Fruit fly (Drosophila melanogaster) whole organism, embryonic: Measurements from ENCODE around the gene CG17270.

Experiments
- Abd-B ChIP-seq: fragments of 200-800 bp; sonication (Bioruptor generic); optimal IDR thresholded peaks from 2 replicates; lab custom pipeline; 2018; ENCODE audit warnings: missing biosample characterization, mild to moderate bottlenecking, missing genetic modification characterization, moderate library complexity
- Adf1 ChIP-seq: fragments of 200-800 bp; sonication (Bioruptor generic); IDR thresholded peaks from 2 replicates; pipeline ENCODE4 v1.3.6; 2022; ENCODE audit warnings: missing biosample characterization, missing genetic modification characterization
- BEAF-32 ChIP-seq: fragments of 200-800 bp; sonication (Bioruptor generic); optimal IDR thresholded peaks from 3 replicates; lab custom pipeline; 2017; ENCODE audit warnings: missing biosample characterization, missing genetic modification characterization, mild to moderate bottlenecking, moderate library complexity, missing genetic modification reagents
- BtbVII ChIP-seq: fragments of 200-800 bp; sonication (Bioruptor generic); optimal IDR thresholded peaks from 3 replicates; lab custom pipeline; 2017; ENCODE audit warnings: missing biosample characterization, mild to moderate bottlenecking, missing genetic modification characterization
- CG10321 ChIP-seq: fragments of 200-800 bp; sonication (Bioruptor generic); IDR thresholded peaks from 2 replicates; pipeline ENCODE4 v1.3.6; 2022; ENCODE audit warnings: missing biosample characterization, missing genetic modification characterization
- CG11504 ChIP-seq: fragments of 200-800 bp; sonication (Bioruptor generic); optimal IDR thresholded peaks from 3 replicates; lab custom pipeline; 2019; ENCODE audit warnings: missing biosample characterization, mild to moderate bottlenecking, missing genetic modification characterization, moderate library complexity
- CG12659 ChIP-seq: fragments of 200-800 bp; sonication (Bioruptor generic); optimal IDR thresholded peaks from 3 replicates; lab custom pipeline; 2017; ENCODE audit warnings: mild to moderate bottlenecking, missing biosample characterization, missing genetic modification reagents, missing genetic modification characterization
- CG12769 ChIP-seq: fragments of 200-800 bp; sonication (Bioruptor generic); optimal IDR thresholded peaks from 2 replicates; lab custom pipeline; 2019; ENCODE audit warnings: missing biosample characterization, mild to moderate bottlenecking, missing genetic modification characterization, moderate library complexity
- CG14441 ChIP-seq: fragments of 200-800 bp; sonication (Bioruptor generic); IDR thresholded peaks from 2 replicates; pipeline ENCODE4 v1.3.6; 2022; ENCODE audit warnings: missing biosample characterization, missing genetic modification characterization
- CG15479 ChIP-seq: fragments of 200-800 bp; sonication (Bioruptor generic); optimal IDR thresholded peaks from 3 replicates; lab custom pipeline; 2019; ENCODE audit warnings: missing biosample characterization, mild to moderate bottlenecking, missing genetic modification characterization, moderate library complexity
- CG16779 ChIP-seq: fragments of 200-800 bp; sonication (Bioruptor generic); IDR thresholded peaks from 2 replicates; pipeline ENCODE4 v1.3.6; 2022; ENCODE audit warnings: missing biosample characterization, missing genetic modification characterization
- CG16815 ChIP-seq: fragments of 200-800 bp; sonication (Bioruptor generic); optimal IDR thresholded peaks from 3 replicates; lab custom pipeline; 2017; ENCODE audit warnings: missing biosample characterization, mild to moderate bottlenecking, missing genetic modification characterization
- CG17361 ChIP-seq: fragments of 200-800 bp; sonication (Bioruptor generic); IDR thresholded peaks from 3 replicates; pipeline ENCODE4 v1.3.6; 2022; ENCODE audit warnings: missing biosample characterization, missing genetic modification characterization
- CG18011 ChIP-seq: fragments of 200-800 bp; sonication (Bioruptor generic); optimal IDR thresholded peaks from 2 replicates; lab custom pipeline; 2017; ENCODE audit warnings: missing biosample characterization, missing genetic modification characterization, mild to moderate bottlenecking, moderate library complexity, missing genotype
- CG2875 ChIP-seq: fragments of 200-800 bp; sonication (Bioruptor generic); optimal IDR thresholded peaks from 2 replicates; lab custom pipeline; 2017; ENCODE audit warnings: missing biosample characterization, mild to moderate bottlenecking, missing genetic modification characterization, missing genetic modification reagents
- CG30431 ChIP-seq: fragments of 200-800 bp; sonication (Bioruptor generic); optimal IDR thresholded peaks from 2 replicates; lab custom pipeline; 2017; ENCODE audit warnings: missing biosample characterization, missing genetic modification characterization
- CG31388 ChIP-seq: fragments of 200-800 bp; sonication (Bioruptor generic); optimal IDR thresholded peaks from 2 replicates; lab custom pipeline; 2016; ENCODE audit warnings: missing biosample characterization, missing genetic modification characterization
- CG32532 ChIP-seq: fragments of 200-800 bp; sonication (Bioruptor generic); IDR thresholded peaks from 2 replicates; pipeline ENCODE4 v1.3.6; 2022; ENCODE audit warnings: missing biosample characterization, missing genetic modification characterization
- CG7372 ChIP-seq: fragments of 200-800 bp; sonication (Bioruptor generic); IDR thresholded peaks from 2 replicates; pipeline ENCODE4 v1.3.6; 2022; ENCODE audit warnings: missing biosample characterization, missing genetic modification characterization
- CG8089 ChIP-seq: fragments of 200-800 bp; sonication (Bioruptor generic); optimal IDR thresholded peaks from 3 replicates; lab custom pipeline; 2016; ENCODE audit warnings: missing biosample characterization, missing genetic modification characterization
- CG8290 ChIP-seq, 3 experiments: fragments of 200-800 bp; sonication (Bioruptor generic); optimal IDR thresholded peaks; 2 replicates each; lab custom pipeline; 2016 to 2019; ENCODE audit warnings: missing biosample characterization in 3 of 3, missing genetic modification characterization in 3 of 3, mild to moderate bottlenecking in 2 of 3, moderate library complexity in 1 of 3
- CG9215 ChIP-seq: fragments of 200-800 bp; sonication (Bioruptor generic); IDR thresholded peaks from 2 replicates; pipeline ENCODE4 v1.3.6; 2022; ENCODE audit warnings: missing biosample characterization, missing genetic modification characterization
- Dll ChIP-seq: fragments of 200-800 bp; sonication (Bioruptor generic); IDR thresholded peaks from 4 replicates; pipeline ENCODE4 v1.3.6; 2022; ENCODE audit warnings: missing biosample characterization, missing genetic modification characterization; ENCODE audit not compliant: partially characterized antibody
- Jarid2 ChIP-seq: fragments of 200-800 bp; sonication (Bioruptor generic); optimal IDR thresholded peaks from 3 replicates; lab custom pipeline; 2017; ENCODE audit warnings: mild to moderate bottlenecking, missing biosample characterization, missing genetic modification reagents, missing genetic modification characterization
- Meics ChIP-seq: fragments of 200-800 bp; sonication (Bioruptor generic); optimal IDR thresholded peaks from 2 replicates; lab custom pipeline; 2017; ENCODE audit warnings: missing biosample characterization, mild to moderate bottlenecking, missing genetic modification characterization
- Nf-YC ChIP-seq: fragments of 200-800 bp; optimal IDR thresholded peaks from 3 replicates; lab custom pipeline; 2019; ENCODE audit warnings: missing biosample characterization, mild to moderate bottlenecking, missing genetic modification characterization, moderate library complexity
- PHDP ChIP-seq: fragments of 200-800 bp; sonication (Bioruptor generic); optimal IDR thresholded peaks from 3 replicates; lab custom pipeline; 2018; ENCODE audit warnings: missing biosample characterization, mild to moderate bottlenecking, missing genetic modification characterization, moderate library complexity
- Ptx1 ChIP-seq: fragments of 200-800 bp; sonication (Bioruptor generic); IDR thresholded peaks from 2 replicates; pipeline ENCODE4 v1.3.6; 2022; ENCODE audit warnings: missing biosample characterization, missing genetic modification characterization
- Sox102F ChIP-seq: fragments of 200-800 bp; sonication (Bioruptor generic); optimal IDR thresholded peaks from 2 replicates; lab custom pipeline; 2018; ENCODE audit warnings: missing biosample characterization, mild to moderate bottlenecking, missing genetic modification characterization, moderate library complexity
- Usf ChIP-seq: fragments of 200-800 bp; sonication (Bioruptor generic); optimal IDR thresholded peaks from 2 replicates; lab custom pipeline; 2017; ENCODE audit warnings: missing genotype, missing biosample characterization, missing genetic modification characterization
- Xbp1 ChIP-seq: fragments of 200-800 bp; sonication (Bioruptor generic); optimal IDR thresholded peaks from 3 replicates; lab custom pipeline; 2016; ENCODE audit warnings: missing biosample characterization, mild to moderate bottlenecking, missing genetic modification characterization
- aop ChIP-seq: fragments of 200-800 bp; sonication (Bioruptor generic); IDR thresholded peaks from 2 replicates; pipeline ENCODE4 v1.3.6; 2022; ENCODE audit warnings: missing biosample characterization, missing genetic modification characterization
- bbx ChIP-seq: fragments of 200-800 bp; sonication (Bioruptor generic); IDR thresholded peaks from 2 replicates; pipeline ENCODE4 v1.3.6; 2022; ENCODE audit warnings: missing biosample characterization, missing genetic modification characterization; ENCODE audit not compliant: partially characterized antibody
- chn ChIP-seq: fragments of 200-800 bp; sonication (Bioruptor generic); optimal IDR thresholded peaks from 2 replicates; lab custom pipeline; 2016; ENCODE audit warnings: missing biosample characterization, missing genetic modification characterization
- da ChIP-seq: fragments of 200-800 bp; sonication (Bioruptor generic); optimal IDR thresholded peaks from 2 replicates; lab custom pipeline; 2016; ENCODE audit warnings: missing biosample characterization, missing genetic modification characterization
- dysf ChIP-seq: fragments of 200-800 bp; sonication (Bioruptor generic); IDR thresholded peaks from 3 replicates; pipeline ENCODE4 v1.3.6; 2022; ENCODE audit warnings: missing biosample characterization, missing genetic modification characterization
- esg ChIP-seq: fragments of 200-800 bp; sonication (Bioruptor generic); conservative IDR thresholded peaks from 2 replicates; pipeline ENCODE4 v1.3.6; 2022; ENCODE audit warnings: missing biosample characterization, missing genetic modification characterization
- fd3F ChIP-seq: fragments of 200-800 bp; sonication (Bioruptor generic); optimal IDR thresholded peaks from 2 replicates; lab custom pipeline; 2018; ENCODE audit warnings: missing biosample characterization, mild to moderate bottlenecking, missing genetic modification characterization, moderate library complexity
- gce ChIP-seq: fragments of 200-800 bp; sonication (Bioruptor generic); IDR thresholded peaks from 3 replicates; pipeline ENCODE4 v1.3.6; 2022; ENCODE audit warnings: missing biosample characterization, missing genetic modification characterization
- gcm2 ChIP-seq: fragments of 200-800 bp; sonication (Bioruptor generic); optimal IDR thresholded peaks from 2 replicates; lab custom pipeline; 2016; ENCODE audit warnings: missing biosample characterization, missing genetic modification characterization
- grau ChIP-seq: fragments of 200-800 bp; optimal IDR thresholded peaks from 3 replicates; lab custom pipeline; 2019; ENCODE audit warnings: missing biosample characterization, mild to moderate bottlenecking, missing genetic modification characterization, moderate library complexity
- insv ChIP-seq, 2 experiments: fragments of 200-800 bp; sonication (Bioruptor generic); optimal IDR thresholded peaks; 3 replicates each; lab custom pipeline; 2016 to 2018; ENCODE audit warnings: missing biosample characterization in 2 of 2, missing genetic modification characterization in 2 of 2
- lov ChIP-seq, 2 experiments: fragments of 200-800 bp in 1 of 2; fragments of >200 bp in 1 of 2; sonication (Bioruptor generic) in 1 of 2; IDR thresholded peaks in 1 of 2; optimal IDR thresholded peaks in 1 of 2; 2 replicates in 1 of 2; 3 replicates in 1 of 2; pipeline versions ENCODE4 v1.3.6 to Lab custom; 2017 to 2022; ENCODE audit warnings: missing biosample characterization in 1 of 2, missing genetic modification characterization in 1 of 2
- sug ChIP-seq: fragments of 200-800 bp; optimal IDR thresholded peaks from 2 replicates; lab custom pipeline; 2019; ENCODE audit warnings: missing biosample characterization, mild to moderate bottlenecking, missing genetic modification characterization, moderate library complexity
- zf30C ChIP-seq: fragments of 200-800 bp; sonication (Bioruptor generic); optimal IDR thresholded peaks from 3 replicates; lab custom pipeline; 2018; ENCODE audit warnings: missing biosample characterization, mild to moderate bottlenecking, missing genetic modification characterization

The CG17270 gene

dm6 chr3R:20830153-20830695 is 11.5 kb upstream of the CG17270 start, which contains the start of gene Adss (continued):
- TF ChIP-seq Meics, result peak; percentile 15
- peak; percentile 43 for TF ChIP-seq BtbVII
- peak; percentile 34 for TF ChIP-seq Adf1
- peak in 1 of 2 experiments; percentile 6 for TF ChIP-seq insv (GFP tag; optimal IDR thresholded peaks at IDR 0.05; lab: Kevin White, UChicago)
- TF ChIP-seq Usf (GFP tag; lab: Kevin White, UChicago), result no peak
- TF ChIP-seq CG16779 (GFP tag; lab: Robert Waterston, UW), result 0 out of 2 replicates have a peak, but pooled peaks have one; percentile 56
- no peak for TF ChIP-seq fd3F (GFP tag; lab: Kevin White, UChicago)

- no peak for TF ChIP-seq Xbp1 (GFP tag; lab: Kevin White, UChicago)
- TF ChIP-seq CG14441, result 0 out of 2 replicates have a peak, but pooled peaks have one; percentile 34
- no peak for TF ChIP-seq CG31388 (GFP tag; lab: Kevin White, UChicago)
- peak; percentile 22; the same call in 2 of the 3 replicates for TF ChIP-seq dysf
- TF ChIP-seq CG18011 (GFP tag; lab: Kevin White, UChicago), result no peak
- no peak for TF ChIP-seq PHDP (tag; lab: Kevin White, UChicago)
- no peak for TF ChIP-seq gcm2 (GFP tag; lab: Kevin White, UChicago)
- TF ChIP-seq CG11504 (tag; lab: Kevin White, UChicago), result peak; percentile 59
- 0 out of 3 replicates have a peak, but pooled peaks have one; percentile 11 for TF ChIP-seq gce (GFP tag; lab: Robert Waterston, UW)
- TF ChIP-seq Ptx1 (GFP tag; lab: Robert Waterston, UW), result 0 out of 2 replicates have a peak, but pooled peaks have one; percentile 13
- TF ChIP-seq Dll, result no peak
- no peak for TF ChIP-seq BEAF-32
- peak; percentile 28 for TF ChIP-seq grau (tag; lab: Kevin White, UChicago)
- no peak for TF ChIP-seq CG7372 (GFP tag; lab: Robert Waterston, UW)
- peak; percentile 33 for TF ChIP-seq CG12659 (GFP tag; lab: Kevin White, UChicago)
- TF ChIP-seq CG12769 (tag; lab: Kevin White, UChicago), result peak; percentile 95
- TF ChIP-seq CG17361 (GFP tag; lab: Robert Waterston, UW), result peak; percentile 77
- TF ChIP-seq aop, result 0 out of 2 replicates have a peak, but pooled peaks have one; percentile 8
- TF ChIP-seq chn, result no peak
- TF ChIP-seq esg (GFP tag; lab: Robert Waterston, UW), result peak; percentile 27
- TF ChIP-seq da (GFP tag; lab: Kevin White, UChicago), result peak; percentile 48
- TF ChIP-seq Sox102F (GFP tag; lab: Kevin White, UChicago), result peak; percentile 8
- peak; percentile 50; the same call in 1 of the 2 replicates for TF ChIP-seq bbx (GFP tag; lab: Robert Waterston, UW)
- no peak for TF ChIP-seq lov (optimal IDR thresholded peaks at IDR 0.05; lab: Kevin White, UChicago)
- 0 out of 3 replicates have a peak, but pooled peaks have one; percentile 59 for TF ChIP-seq lov (GFP tag; IDR thresholded peaks at IDR 0.05; lab: Robert Waterston, UW)
- no peak for TF ChIP-seq CG9215 (GFP tag; lab: Robert Waterston, UW)
- peak; percentile 77 for TF ChIP-seq sug (tag; lab: Kevin White, UChicago)
- peak; percentile 53 for TF ChIP-seq CG32532 (GFP tag; lab: Robert Waterston, UW)
- no peak for TF ChIP-seq Jarid2 (GFP tag; lab: Kevin White, UChicago)
- no peak for TF ChIP-seq CG8089 (GFP tag; lab: Kevin White, UChicago)
- TF ChIP-seq CG30431 (GFP tag; lab: Kevin White, UChicago), result no peak
- TF ChIP-seq CG2875 (GFP tag; lab: Kevin White, UChicago), result no peak
- TF ChIP-seq CG15479, result peak; percentile 79
- no peak for TF ChIP-seq CG8290 (GFP tag; optimal IDR thresholded peaks at IDR 0.05; lab: Kevin White, UChicago)
- peak in 1 of 2 experiments; percentile 86 for TF ChIP-seq CG8290 (tag; optimal IDR thresholded peaks at IDR 0.05; lab: Kevin White, UChicago)
- TF ChIP-seq CG10321 (GFP tag; lab: Robert Waterston, UW), result peak; percentile 39; the same call in 1 of the 2 replicates
- no peak for TF ChIP-seq Abd-B (GFP tag; lab: Kevin White, UChicago)
- TF ChIP-seq Nf-YC, result peak; percentile 29
- no peak for TF ChIP-seq zf30C
- TF ChIP-seq CG16815, result peak; percentile 41
These were observed 10.8 kb upstream of the CG17270 start for dm6 chr3R:20829416-20830131.
